Fruit fly (Drosophila melanogaster) whole organism, embryonic: ENCODE results near the gene DopEcR.

Experiments
- ATbp ChIP-seq: fragments of 200-800 bp; sonication (Bioruptor generic); optimal IDR thresholded peaks from 2 replicates; lab custom pipeline; 2017; ENCODE audit warnings: missing biosample characterization, mild to moderate bottlenecking, missing genetic modification characterization, missing genetic modification reagents
- Aef1 ChIP-seq: fragments of 200-800 bp; sonication (Bioruptor generic); IDR thresholded peaks from 3 replicates; pipeline ENCODE4 v1.3.6; 2022; ENCODE audit warnings: missing biosample characterization, missing genetic modification characterization
- Awh ChIP-seq: fragments of 200-800 bp; sonication (Bioruptor generic); IDR thresholded peaks from 2 replicates; pipeline ENCODE4, ENCODE4 v1.3.6; 2022; ENCODE audit warnings: missing biosample characterization, missing genetic modification characterization
- CG10209 ChIP-seq: fragments of 200-800 bp; sonication (Bioruptor generic); optimal IDR thresholded peaks from 3 replicates; lab custom pipeline; 2017; ENCODE audit warnings: missing biosample characterization, mild to moderate bottlenecking, missing genetic modification characterization, missing genetic modification reagents
- CG10321 ChIP-seq: fragments of 200-800 bp; sonication (Bioruptor generic); IDR thresholded peaks from 2 replicates; pipeline ENCODE4 v1.3.6; 2022; ENCODE audit warnings: missing biosample characterization, missing genetic modification characterization
- CG10565 ChIP-seq: fragments of 200-800 bp; sonication (Bioruptor generic); optimal IDR thresholded peaks from 3 replicates; lab custom pipeline; 2016; ENCODE audit warnings: missing biosample characterization, mild to moderate bottlenecking, missing genetic modification characterization
- CG1233 ChIP-seq: fragments of 200-800 bp; sonication (Bioruptor generic); optimal IDR thresholded peaks from 4 replicates; lab custom pipeline; 2018; ENCODE audit warnings: missing biosample characterization, mild to moderate bottlenecking, missing genetic modification characterization
- CG12391 ChIP-seq: fragments of 200-800 bp; sonication (Bioruptor generic); optimal IDR thresholded peaks from 3 replicates; lab custom pipeline; 2018; ENCODE audit warnings: missing biosample characterization, mild to moderate bottlenecking, missing genetic modification characterization, moderate library complexity
- CG13296 ChIP-seq: fragments of 200-800 bp; sonication (Bioruptor generic); optimal IDR thresholded peaks from 3 replicates; lab custom pipeline; 2018; ENCODE audit warnings: missing biosample characterization, mild to moderate bottlenecking, missing genetic modification characterization
- CG14014 ChIP-seq: fragments of 200-800 bp; sonication (Bioruptor generic); IDR thresholded peaks from 2 replicates; pipeline ENCODE4 v1.3.6; 2022; ENCODE audit warnings: missing biosample characterization, missing genetic modification characterization
- CG15514 ChIP-seq: fragments of 200-800 bp; sonication (Bioruptor generic); optimal IDR thresholded peaks from 3 replicates; lab custom pipeline; 2017; ENCODE audit warnings: missing biosample characterization, missing genetic modification characterization, mild to moderate bottlenecking, moderate library complexity, missing genetic modification reagents
- CG16813 ChIP-seq: fragments of 200-800 bp; sonication (Bioruptor generic); IDR thresholded peaks from 3 replicates; pipeline ENCODE4 v1.3.6; 2022; ENCODE audit warnings: missing biosample characterization, missing genetic modification characterization; ENCODE audit not compliant: partially characterized antibody
- CG17612 ChIP-seq: fragments of 200-800 bp; sonication (Bioruptor generic); IDR thresholded peaks from 2 replicates; pipeline ENCODE4 v1.3.6; 2022; ENCODE audit warnings: missing biosample characterization, missing genetic modification characterization
- CG2120 ChIP-seq: fragments of 200-800 bp; sonication (Bioruptor generic); optimal IDR thresholded peaks from 3 replicates; lab custom pipeline; 2016; ENCODE audit warnings: missing biosample characterization, missing genetic modification characterization
- CG32767 ChIP-seq: fragments of 200-800 bp; sonication (Bioruptor generic); IDR thresholded peaks from 2 replicates; pipeline ENCODE4 v1.3.6; 2022; ENCODE audit warnings: missing biosample characterization, missing genetic modification characterization
- CG3281 ChIP-seq: fragments of 200-800 bp; sonication (Bioruptor generic); optimal IDR thresholded peaks from 3 replicates; lab custom pipeline; 2017; ENCODE audit warnings: missing biosample characterization, mild to moderate bottlenecking, missing genetic modification characterization
- CG34376 ChIP-seq: fragments of 200-800 bp; sonication (Bioruptor generic); optimal IDR thresholded peaks from 2 replicates; lab custom pipeline; 2018; ENCODE audit warnings: missing biosample characterization, mild to moderate bottlenecking, missing genetic modification characterization
- CG3726 ChIP-seq: fragments of 200-800 bp; sonication (Bioruptor generic); IDR thresholded peaks from 3 replicates; pipeline ENCODE4, ENCODE4 v1.3.6; 2022; ENCODE audit warnings: missing biosample characterization, missing genetic modification characterization
- CG4707 ChIP-seq: fragments of 200-800 bp; sonication (Bioruptor generic); optimal IDR thresholded peaks from 2 replicates; lab custom pipeline; 2018; ENCODE audit warnings: missing biosample characterization, mild to moderate bottlenecking, missing genetic modification characterization, moderate library complexity
- CG6272 ChIP-seq: fragments of 200-800 bp; sonication (Bioruptor generic); IDR thresholded peaks from 2 replicates; pipeline ENCODE4 v1.3.6; 2022; ENCODE audit warnings: missing biosample characterization, missing genetic modification characterization
- CG8281 ChIP-seq: fragments of 200-800 bp; sonication (Bioruptor generic); optimal IDR thresholded peaks from 2 replicates; lab custom pipeline; 2018; ENCODE audit warnings: missing biosample characterization, mild to moderate bottlenecking, missing genetic modification characterization, moderate library complexity
- CHES-1-like ChIP-seq: fragments of 200-800 bp; sonication (Bioruptor generic); optimal IDR thresholded peaks from 2 replicates; lab custom pipeline; 2016; ENCODE audit warnings: missing biosample characterization, missing genetic modification characterization
- Gug ChIP-seq: fragments of 200-800 bp; sonication (Bioruptor generic); IDR thresholded peaks from 4 replicates; pipeline ENCODE4 v1.3.6; 2022; ENCODE audit warnings: missing biosample characterization, missing genetic modification characterization
- Hey ChIP-seq: fragments of 200-800 bp; sonication (Bioruptor generic); optimal IDR thresholded peaks from 3 replicates; lab custom pipeline; 2018; ENCODE audit warnings: missing biosample characterization, mild to moderate bottlenecking, missing genetic modification characterization
- Hmr ChIP-seq: fragments of 200-800 bp; sonication (Bioruptor generic); optimal IDR thresholded peaks from 3 replicates; lab custom pipeline; 2017; ENCODE audit warnings: mild to moderate bottlenecking, missing biosample characterization, missing genetic modification reagents, missing genetic modification characterization
- Hr51 ChIP-seq, 2 experiments: fragments of 200-800 bp; sonication (Bioruptor generic); optimal IDR thresholded peaks; 2 replicates in 1 of 2; 3 replicates in 1 of 2; lab custom pipeline; 2016 to 2018; ENCODE audit warnings: missing biosample characterization in 2 of 2, missing genetic modification characterization in 2 of 2, mild to moderate bottlenecking in 1 of 2, moderate library complexity in 1 of 2
- Kr ChIP-seq: fragments of 200-800 bp; sonication (Bioruptor generic); optimal IDR thresholded peaks from 2 replicates; lab custom pipeline; 2017; ENCODE audit warnings: missing biosample characterization, mild to moderate bottlenecking, missing genetic modification characterization
- MTF-1 ChIP-seq: fragments of 200-800 bp; sonication (Bioruptor generic); optimal IDR thresholded peaks from 2 replicates; lab custom pipeline; 2018; ENCODE audit warnings: missing biosample characterization, mild to moderate bottlenecking, missing genetic modification characterization, borderline replicate concordance
- Mad ChIP-seq: fragments of 200-800 bp; sonication (Bioruptor generic); optimal IDR thresholded peaks from 2 replicates; lab custom pipeline; 2016; ENCODE audit warnings: missing biosample characterization, missing genetic modification characterization
- Mes4 ChIP-seq: fragments of 200-800 bp; sonication (Bioruptor generic); optimal IDR thresholded peaks from 2 replicates; lab custom pipeline; 2016; ENCODE audit warnings: missing biosample characterization, missing genetic modification characterization
- Mrtf ChIP-seq: fragments of 200-800 bp; sonication (Bioruptor generic); IDR thresholded peaks from 3 replicates; pipeline ENCODE4 v1.3.6; 2022; ENCODE audit warnings: missing biosample characterization, missing genetic modification characterization
- NFAT ChIP-seq: fragments of 200-800 bp; sonication (Bioruptor generic); IDR thresholded peaks from 2 replicates; pipeline ENCODE4 v1.3.6; 2022; ENCODE audit warnings: missing biosample characterization, missing genetic modification characterization
- Oaz ChIP-seq: fragments of 200-800 bp; sonication (Bioruptor generic); IDR thresholded peaks from 2 replicates; pipeline ENCODE4 v1.3.6; 2022; ENCODE audit warnings: missing biosample characterization, missing genetic modification characterization
- Oli ChIP-seq: fragments of 200-800 bp; sonication (Bioruptor generic); optimal IDR thresholded peaks from 2 replicates; lab custom pipeline; 2018; ENCODE audit warnings: missing biosample characterization, mild to moderate bottlenecking, missing genetic modification characterization, moderate library complexity
- Optix ChIP-seq: fragments of 200-800 bp; sonication (Bioruptor generic); IDR thresholded peaks from 3 replicates; pipeline ENCODE4 v1.3.6; 2022; ENCODE audit warnings: missing biosample characterization, missing genetic modification characterization
- Scr ChIP-seq: fragments of 200-800 bp; sonication (Bioruptor generic); IDR thresholded peaks from 2 replicates; pipeline ENCODE4 v1.3.6; 2022; ENCODE audit warnings: missing biosample characterization, missing genetic modification characterization; ENCODE audit not compliant: partially characterized antibody
- Trl ChIP-seq, 3 experiments: fragments of >200 bp in 2 of 3; fragments of 200-800 bp in 1 of 3; sonication (Bioruptor generic) in 1 of 3; optimal IDR thresholded peaks; 2 replicates in 1 of 3; 3 replicates in 2 of 3; lab custom pipeline; 2016 to 2017; ENCODE audit warnings: missing biosample characterization in 1 of 3, missing genetic modification characterization in 1 of 3
- Usf ChIP-seq: fragments of 200-800 bp; sonication (Bioruptor generic); optimal IDR thresholded peaks from 2 replicates; lab custom pipeline; 2017; ENCODE audit warnings: missing genotype, missing biosample characterization, missing genetic modification characterization
- chif ChIP-seq, 2 experiments: fragments of 200-800 bp; sonication (Bioruptor generic); optimal IDR thresholded peaks; 3 replicates each; lab custom pipeline; 2016; ENCODE audit warnings: missing biosample characterization in 2 of 2, missing genetic modification characterization in 2 of 2
- ci ChIP-seq: fragments of 200-800 bp; sonication (Bioruptor generic); IDR thresholded peaks from 3 replicates; pipeline ENCODE4 v1.3.6; 2022; ENCODE audit warnings: missing biosample characterization, missing genetic modification characterization
- dan ChIP-seq: fragments of 200-800 bp; sonication (Bioruptor generic); IDR thresholded peaks from 2 replicates; pipeline ENCODE4 v1.3.6; 2022; ENCODE audit warnings: missing biosample characterization, missing genetic modification characterization
- dm ChIP-seq: fragments of 200-800 bp; sonication (Bioruptor generic); optimal IDR thresholded peaks from 3 replicates; lab custom pipeline; 2016; ENCODE audit warnings: missing biosample characterization, missing genetic modification characterization
- dysf ChIP-seq: fragments of 200-800 bp; sonication (Bioruptor generic); IDR thresholded peaks from 3 replicates; pipeline ENCODE4 v1.3.6; 2022; ENCODE audit warnings: missing biosample characterization, missing genetic modification characterization
- ems ChIP-seq: fragments of 200-800 bp; sonication (Bioruptor generic); optimal IDR thresholded peaks from 3 replicates; lab custom pipeline; 2016; ENCODE audit warnings: missing biosample characterization, missing genetic modification characterization
- fd3F ChIP-seq: fragments of 200-800 bp; sonication (Bioruptor generic); optimal IDR thresholded peaks from 2 replicates; lab custom pipeline; 2018; ENCODE audit warnings: missing biosample characterization, mild to moderate bottlenecking, missing genetic modification characterization, moderate library complexity
- gsb ChIP-seq: fragments of 200-800 bp; sonication (Bioruptor generic); IDR thresholded peaks from 2 replicates; pipeline ENCODE4 v1.3.6; 2022; ENCODE audit warnings: missing biosample characterization, missing genetic modification characterization
- kah ChIP-seq: fragments of 200-800 bp; sonication (Bioruptor generic); optimal IDR thresholded peaks from 2 replicates; lab custom pipeline; 2018; ENCODE audit warnings: missing biosample characterization, mild to moderate bottlenecking, missing genetic modification characterization
- nmo ChIP-seq: fragments of 200-800 bp; sonication (Bioruptor generic); optimal IDR thresholded peaks from 2 replicates; lab custom pipeline; 2018; ENCODE audit warnings: missing biosample characterization, mild to moderate bottlenecking, missing genetic modification characterization, moderate library complexity
- p53 ChIP-seq: fragments of 200-800 bp; sonication (Bioruptor generic); optimal IDR thresholded peaks from 2 replicates; lab custom pipeline; 2016; ENCODE audit warnings: missing biosample characterization, missing genetic modification characterization
- pita ChIP-seq: fragments of 200-800 bp; sonication (Bioruptor generic); optimal IDR thresholded peaks from 2 replicates; lab custom pipeline; 2017; ENCODE audit warnings: missing biosample characterization, mild to moderate bottlenecking, missing genetic modification characterization
- unc-4 ChIP-seq: fragments of 200-800 bp; sonication (Bioruptor generic); IDR thresholded peaks from 2 replicates; pipeline ENCODE4 v1.3.6; 2022; ENCODE audit warnings: missing biosample characterization, missing genetic modification characterization; ENCODE audit not compliant: partially characterized antibody

Gene DopEcR

DNA sequence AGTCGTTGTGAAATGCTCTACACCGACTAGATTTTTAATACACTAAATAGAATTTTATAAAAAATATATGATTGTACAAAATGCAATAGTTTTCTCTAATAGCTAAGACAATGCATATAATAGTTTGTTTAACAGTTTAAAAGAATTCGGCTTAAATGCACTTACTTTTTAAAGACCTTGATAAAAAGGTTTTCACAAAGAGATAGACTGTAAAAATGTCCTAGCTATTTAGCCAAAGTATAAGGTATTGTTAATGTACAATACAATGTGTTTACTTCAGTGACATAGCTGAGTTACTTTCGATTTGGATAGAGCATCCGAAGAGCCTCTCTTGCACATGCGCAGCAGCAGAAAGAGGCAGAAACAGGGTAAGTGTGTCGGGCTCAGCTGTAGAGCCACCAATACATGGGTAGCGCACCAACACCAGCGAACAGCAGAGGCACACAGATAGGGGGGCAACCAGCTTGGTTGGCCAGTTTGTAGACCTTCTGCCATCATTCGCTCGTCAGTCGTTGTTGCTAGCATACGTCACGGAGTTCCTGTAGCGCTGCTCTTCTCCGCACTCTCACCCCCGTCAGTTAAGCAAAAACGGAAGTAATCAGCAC, 26.6 kb upstream of the DopEcR start, which contains the start of gene TP53INP (continued):
- TF ChIP-seq chif (GFP tag; optimal IDR thresholded peaks at IDR 0.05; lab: Kevin White, UChicago) (peak; percentile 64 to 77), Mad (GFP tag; lab: Kevin White, UChicago) (peak; percentile 40), gsb (0 out of 2 replicates have a peak, but pooled peaks have one; percentile 6), CHES-1-like (peak; percentile 27), CG10209 (GFP tag; lab: Kevin White, UChicago) (peak; percentile 92), CG6272 (0 out of 2 replicates have a peak, but pooled peaks have one; percentile 20), Trl (optimal IDR thresholded peaks at IDR 0.05; lab: Kevin White, UChicago) (peak; percentile 52 to 59), Trl (GFP tag; optimal IDR thresholded peaks at IDR 0.05; lab: Kevin White, UChicago) (peak; percentile 75), CG2120 (GFP tag; lab: Kevin White, UChicago) (peak; percentile 81), CG14014 (GFP tag; lab: Robert Waterston, UW) (peak; percentile 68), Hey (tag; lab: Kevin White, UChicago) (no peak), NFAT (no peak), nmo (GFP tag; lab: Kevin White, UChicago) (peak; percentile 95), ATbp (GFP tag; lab: Kevin White, UChicago) (peak; percentile 81), ems (GFP tag; lab: Kevin White, UChicago) (peak; percentile 77), dan (no peak), Awh (GFP tag; lab: Robert Waterston, UW) (no peak), ci (GFP tag; lab: Robert Waterston, UW) (peak; percentile 52; the same call in 2 of the 3 replicates), CG1233 (GFP tag; lab: Kevin White, UChicago) (peak; percentile 79), CG13296 (peak; percentile 83), Hmr (GFP tag; lab: Kevin White, UChicago) (peak; percentile 92), dysf (peak; percentile 86), fd3F (GFP tag; lab: Kevin White, UChicago) (peak; percentile 82), CG17612 (no peak), Gug (no peak; the same call in 2 of the 4 replicates), CG10321 (no peak), Mrtf (GFP tag; lab: Robert Waterston, UW) (no peak; the same call in 2 of the 3 replicates), CG34376 (peak; percentile 87), CG3281 (GFP tag; lab: Kevin White, UChicago) (peak; percentile 89), p53 (GFP tag; lab: Kevin White, UChicago) (no peak), Scr (GFP tag; lab: Robert Waterston, UW) (no peak; the same call in none of the 2 replicates), Kr (GFP tag; lab: Kevin White, UChicago) (no peak), Oli (tag; lab: Kevin White, UChicago) (peak; percentile 95), Optix (GFP tag; lab: Robert Waterston, UW) (no peak), MTF-1 (GFP tag; lab: Kevin White, UChicago) (no peak), CG15514 (GFP tag; lab: Kevin White, UChicago) (peak; percentile 48), Mes4 (GFP tag; lab: Kevin White, UChicago) (peak; percentile 70), CG10565 (GFP tag; lab: Kevin White, UChicago) (peak; percentile 26), Oaz (GFP tag; lab: Robert Waterston, UW) (peak; percentile 40; the same call in 1 of the 2 replicates), CG4707 (peak; percentile 63)

DNA sequence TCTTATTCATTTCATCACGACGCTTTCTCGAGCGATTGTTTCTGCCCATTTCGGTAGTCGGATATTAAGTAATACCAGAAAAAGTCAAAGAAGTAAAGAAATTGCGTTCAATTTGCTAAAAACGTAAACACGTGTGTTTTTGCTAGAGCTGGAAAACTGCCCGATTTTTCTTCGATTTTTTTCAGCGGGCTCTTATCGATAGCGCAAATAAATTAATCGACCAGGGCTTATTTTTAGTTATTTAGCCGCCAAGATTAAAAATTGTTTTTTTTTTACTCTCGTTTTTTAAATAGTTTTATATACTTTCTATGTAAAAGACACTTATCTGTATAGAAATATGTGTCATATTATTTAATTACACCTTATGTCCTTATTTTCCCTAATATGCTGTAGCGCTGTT, 25.7 kb upstream of the DopEcR start, which contains the start of gene CG15019:
Gene CG15019 (minus strand): TSS at position 138 of the 400 bp plus-strand sequence.
- no peak for TF ChIP-seq chif (GFP tag; optimal IDR thresholded peaks at IDR 0.05; lab: Kevin White, UChicago)
- TF ChIP-seq dm (GFP tag; lab: Kevin White, UChicago): peak; percentile 97
- no peak for TF ChIP-seq pita (GFP tag; lab: Kevin White, UChicago)
- TF ChIP-seq CG8281 (tag; lab: Kevin White, UChicago): no peak
- no peak for TF ChIP-seq Aef1 (GFP tag; lab: Robert Waterston, UW)
- no peak for TF ChIP-seq kah (GFP tag; lab: Kevin White, UChicago)
- no peak for TF ChIP-seq CG3726 (GFP tag; lab: Robert Waterston, UW)
- TF ChIP-seq CG12391 (tag; lab: Kevin White, UChicago): peak; percentile 2
- TF ChIP-seq unc-4 (GFP tag; lab: Robert Waterston, UW): peak; percentile 82
- TF ChIP-seq CG16813 (GFP tag; lab: Robert Waterston, UW): peak; percentile 61
- peak in 1 of 2 experiments; percentile 3 for TF ChIP-seq Hr51 (GFP tag; optimal IDR thresholded peaks at IDR 0.05; lab: Kevin White, UChicago)
- no peak for TF ChIP-seq Usf
- no peak for TF ChIP-seq CG32767 (GFP tag; lab: Robert Waterston, UW)
